Fruit fly (Drosophila melanogaster) S2 (cell line): ENCODE data around the gene CG43182.

Experiments
- CG8478 ChIP-seq: fragments of >200 bp; optimal IDR thresholded peaks from 2 replicates; lab custom pipeline; 2018
- CTCF ChIP-seq, 2 experiments: fragments of >200 bp; optimal IDR thresholded peaks; 2 replicates each; lab custom pipeline; 2018

- no peak for TF ChIP-seq CTCF (optimal IDR thresholded peaks at IDR 0.05; lab: Kevin White, UChicago)
- no peak for TF ChIP-seq CG8478 (lab: Kevin White, UChicago)
Measured at dm6 chrX:379527-379926, 26.7 kb downstream of the CG43182 start.
